Worm (Caenorhabditis elegans): ENCODE data around the gene rabx-5.

rabx-5 gene

ce11 chrIII:10562542-10562941 lies 42.6 kb upstream of the rabx-5 start:
- no peak for TF ChIP-seq lsl-1 (GFP tag; optimal IDR thresholded peaks at IDR 0.05)
- no peak for TF ChIP-seq akir-1 (GFP tag; optimal IDR thresholded peaks at IDR 0.05)
- TF ChIP-seq lin-35 (GFP tag; optimal IDR thresholded peaks at IDR 0.05), result no peak
- no peak for TF ChIP-seq rcor-1 (GFP tag; IDR thresholded peaks at IDR 0.05)
- no peak for TF ChIP-seq tbp1 (GFP tag; optimal IDR thresholded peaks at IDR 0.05)

- peak; percentile 83 for TF ChIP-seq hmg-1.2 (GFP tag; IDR thresholded peaks at IDR 0.05)
- TF ChIP-seq nhr-80 (tag; optimal IDR thresholded peaks at IDR 0.05), result peak; percentile 44
- TF ChIP-seq pbrm-1 (GFP tag; IDR thresholded peaks at IDR 0.05), result no peak
These were observed 39.2 kb upstream of the rabx-5 start, which contains the start of gene acdh-11 for ce11 chrIII:10565926-10566325. Gene acdh-11, plus strand, starts transcription at chrIII:10566258.

- TF ChIP-seq T07F8.4 (tag; optimal IDR thresholded peaks at IDR 0.05) (no peak), F33H1.4 (GFP tag; IDR thresholded peaks at IDR 0.05) (no peak), sdz-38 (tag; optimal IDR thresholded peaks at IDR 0.05) (no peak), nhr-120 (GFP tag; IDR thresholded peaks at IDR 0.05) (no peak), F23B12.7 (tag; optimal IDR thresholded peaks at IDR 0.05; ENCODE audit: insufficient read depth) (no peak), ets-4 (GFP tag; optimal IDR thresholded peaks at IDR 0.05) (no peak), attf-6 (GFP tag; IDR thresholded peaks at IDR 0.05) (no peak)
These were observed 35.9 kb upstream of the rabx-5 start for ce11 chrIII:10569246-10569645.

ce11 chrIII:10575320-10575719 lies 29.8 kb upstream of the rabx-5 start, which contains the start of gene Y45F3A.4:
Gene Y45F3A.4, minus strand, starts transcription at chrIII:10575420.
- TF ChIP-seq madf-3 (GFP tag; IDR thresholded peaks at IDR 0.05) (no peak), tbx-9 (tag; optimal IDR thresholded peaks at IDR 0.05; ENCODE audit: borderline replicate concordance) (no peak), tlf-1 (GFP tag; optimal IDR thresholded peaks at IDR 0.05) (no peak), nhr-120 (GFP tag; IDR thresholded peaks at IDR 0.05) (no peak), F57C9.4 (tag; optimal IDR thresholded peaks at IDR 0.05) (no peak), B0336.3 (GFP tag; IDR thresholded peaks at IDR 0.05) (no peak), somi-1 (GFP tag; optimal IDR thresholded peaks at IDR 0.05) (no peak), die-1 (tag; optimal IDR thresholded peaks at IDR 0.05) (no peak), atf-7 (tag; optimal IDR thresholded peaks at IDR 0.05) (no peak), ztf-25 (GFP tag; IDR thresholded peaks at IDR 0.05) (no peak), D2030.7 (GFP tag; IDR thresholded peaks at IDR 0.05) (no peak), Y53F4B.3 (GFP tag; IDR thresholded peaks at IDR 0.05) (no peak), zfh-2 (GFP tag; conservative IDR thresholded peaks at IDR 0.05) (no peak), madf-6 (GFP tag; IDR thresholded peaks at IDR 0.05) (no peak), C06A6.2 (GFP tag; conservative IDR thresholded peaks at IDR 0.05) (no peak), F39B2.1 (GFP tag; IDR thresholded peaks at IDR 0.05) (no peak)

- 0 out of 2 replicates have a peak, but pooled peaks have one; percentile 28 for TF ChIP-seq hmg-1.2 (GFP tag; IDR thresholded peaks at IDR 0.05)
- peak; percentile 73 for TF ChIP-seq snpc-1.1 (tag; optimal IDR thresholded peaks at IDR 0.05; ENCODE audit: insufficient read depth)
- peak; percentile 70 for TF ChIP-seq snpc-4 (GFP tag; optimal IDR thresholded peaks at IDR 0.05)
- peak in 3 of 4 experiments; percentile 62 to 95 (median 93) for TF ChIP-seq snpc-4 (tag; optimal IDR thresholded peaks at IDR 0.05)
These were observed 28.8 kb upstream of the rabx-5 start for ce11 chrIII:10576316-10576715.
